Worm (Caenorhabditis elegans): ENCODE results near the gene T26H8.4.
"Not testable (repeated sequence)": the region's sequence is repeated elsewhere in the genome, so short reads cannot be mapped to it uniquely, and the experiment has no call there.

The T26H8.4 gene

DNA sequence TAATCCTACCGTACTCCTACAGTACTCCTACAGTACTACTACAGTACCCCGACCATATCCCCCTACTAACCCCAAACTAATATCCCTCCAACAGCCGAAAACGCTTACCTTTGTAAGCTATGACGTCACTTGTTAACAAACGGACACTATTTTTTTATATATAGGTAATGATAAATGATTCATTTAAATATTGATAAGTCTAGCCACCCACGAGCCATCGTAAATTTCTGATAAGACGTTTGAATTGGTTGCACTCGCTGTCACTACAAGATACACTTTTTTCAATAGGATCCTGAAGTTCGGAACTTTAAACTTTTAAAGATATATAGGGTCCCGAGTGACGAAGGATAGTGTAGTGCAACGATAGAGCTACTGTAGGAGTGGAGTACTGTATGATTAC lies 16.0 kb upstream of the T26H8.4 start, which contains the start of gene nhr-247:
Gene nhr-247, plus strand, starts transcription at position 330 of the 400 bp plus-strand sequence.
- not testable (repeated sequence) for TF ChIP-seq hnd-1 (tag; optimal IDR thresholded peaks at IDR 0.05); ceh-36 (tag; optimal IDR thresholded peaks at IDR 0.05); tbx-37 (GFP tag; conservative IDR thresholded peaks at IDR 0.05)

- TF ChIP-seq flt-1 (GFP tag; IDR thresholded peaks at IDR 0.05) (peak; percentile 51; the same call in 1 of the 2 replicates), pes-1 (GFP tag; IDR thresholded peaks at IDR 0.05) (peak; percentile 64)
These were observed 14.2 kb upstream of the T26H8.4 start for ce11 chrV:15320756-15321332.

ce11 chrV:15318638-15319037 lies 12.0 kb upstream of the T26H8.4 start, which contains the start of gene nhr-291:
Gene nhr-291 (plus strand): TSS chrV:15318961.
- TF ChIP-seq scrt-1 (GFP tag; IDR thresholded peaks at IDR 0.05): no peak
- TF ChIP-seq tbx-37 (GFP tag; conservative IDR thresholded peaks at IDR 0.05): no peak

- TF ChIP-seq ceh-36 (tag; optimal IDR thresholded peaks at IDR 0.05): no peak
- no peak for TF ChIP-seq ets-7 (tag; optimal IDR thresholded peaks at IDR 0.05)
- no peak for TF ChIP-seq ama-1 (optimal IDR thresholded peaks at IDR 0.05)
- no peak for TF ChIP-seq hnd-1 (tag; optimal IDR thresholded peaks at IDR 0.05)
These were observed 9.3 kb upstream of the T26H8.4 start, which contains the start of the genes srt-22 and nhr-246 for ce11 chrV:15315827-15316527. Gene srt-22 (minus strand): TSS chrV:15315927. Gene nhr-246 (plus strand): TSS chrV:15316477.

ce11 chrV:15313529-15313928 lies 6.9 kb upstream of the T26H8.4 start:
- TF ChIP-seq tra-4 (tag; optimal IDR thresholded peaks at IDR 0.05): no peak
- no peak for TF ChIP-seq B0310.2 (tag; optimal IDR thresholded peaks at IDR 0.05)
- no peak for TF ChIP-seq aly-1 (tag; optimal IDR thresholded peaks at IDR 0.05)
- no peak for TF ChIP-seq ama-1 (optimal IDR thresholded peaks at IDR 0.05)
- TF ChIP-seq F13C5.2 (tag; optimal IDR thresholded peaks at IDR 0.05): no peak
- TF ChIP-seq ets-7 (tag; optimal IDR thresholded peaks at IDR 0.05): no peak
- TF ChIP-seq tbx-11 (GFP tag; IDR thresholded peaks at IDR 0.05): no peak
- TF ChIP-seq hnd-1 (tag; optimal IDR thresholded peaks at IDR 0.05): no peak
- no peak for TF ChIP-seq hmbx-1 (tag; optimal IDR thresholded peaks at IDR 0.05)
- no peak for TF ChIP-seq ceh-36 (tag; optimal IDR thresholded peaks at IDR 0.05)
- no peak for TF ChIP-seq ceh-13 (GFP tag; optimal IDR thresholded peaks at IDR 0.05)
- no peak for TF ChIP-seq hmg-4 (GFP tag; optimal IDR thresholded peaks at IDR 0.05)
- TF ChIP-seq scrt-1 (GFP tag; IDR thresholded peaks at IDR 0.05): no peak
- no peak for TF ChIP-seq tbx-37 (GFP tag; conservative IDR thresholded peaks at IDR 0.05)
- TF ChIP-seq flt-1 (GFP tag; IDR thresholded peaks at IDR 0.05): no peak
- TF ChIP-seq pes-1 (GFP tag; IDR thresholded peaks at IDR 0.05): no peak

DNA sequence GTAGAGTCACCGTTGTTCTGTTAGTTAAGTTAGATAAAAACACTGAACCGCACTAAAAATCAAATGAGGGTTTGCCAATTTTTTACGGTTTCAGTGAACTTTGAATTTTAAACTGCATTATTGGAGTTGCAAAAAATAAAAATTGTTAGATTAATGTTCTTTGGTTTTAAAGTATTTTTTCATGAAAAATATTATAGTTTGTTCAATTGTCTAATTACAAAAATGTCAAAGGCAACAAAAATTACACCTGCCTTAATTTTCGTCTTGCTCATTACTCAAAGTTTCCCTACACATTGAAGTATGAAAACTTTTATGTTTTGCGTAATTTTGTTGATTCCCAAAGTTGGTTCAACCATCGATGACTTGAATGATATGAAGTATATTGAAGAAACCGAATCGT lies 4.1 kb upstream of the T26H8.4 start, which contains the start of gene irld-62:
Gene irld-62, plus strand, starts transcription at position 301 of the 400 bp plus-strand sequence.
- TF ChIP-seq tra-4 (tag; optimal IDR thresholded peaks at IDR 0.05): no peak

ce11 chrV:15309011-15309410 lies 2.4 kb upstream of the T26H8.4 start, which contains the start of gene srz-10:
Gene srz-10 (minus strand): TSS chrV:15309098.
- TF ChIP-seq B0310.2 (tag; optimal IDR thresholded peaks at IDR 0.05): no peak
- TF ChIP-seq hmg-4 (GFP tag; optimal IDR thresholded peaks at IDR 0.05): no peak
- no peak for TF ChIP-seq sea-1 (GFP tag; conservative IDR thresholded peaks at IDR 0.05)
- no peak for TF ChIP-seq tbx-11 (GFP tag; IDR thresholded peaks at IDR 0.05)
- TF ChIP-seq scrt-1 (GFP tag; IDR thresholded peaks at IDR 0.05): no peak
- no peak for TF ChIP-seq ceh-13 (GFP tag; optimal IDR thresholded peaks at IDR 0.05)
- no peak for TF ChIP-seq tbx-37 (GFP tag; conservative IDR thresholded peaks at IDR 0.05)
- no peak for TF ChIP-seq flt-1 (GFP tag; IDR thresholded peaks at IDR 0.05)
- no peak for TF ChIP-seq tra-4 (tag; optimal IDR thresholded peaks at IDR 0.05)
- no peak for TF ChIP-seq F13C5.2 (tag; optimal IDR thresholded peaks at IDR 0.05)
- no peak for TF ChIP-seq pes-1 (GFP tag; IDR thresholded peaks at IDR 0.05)

DNA sequence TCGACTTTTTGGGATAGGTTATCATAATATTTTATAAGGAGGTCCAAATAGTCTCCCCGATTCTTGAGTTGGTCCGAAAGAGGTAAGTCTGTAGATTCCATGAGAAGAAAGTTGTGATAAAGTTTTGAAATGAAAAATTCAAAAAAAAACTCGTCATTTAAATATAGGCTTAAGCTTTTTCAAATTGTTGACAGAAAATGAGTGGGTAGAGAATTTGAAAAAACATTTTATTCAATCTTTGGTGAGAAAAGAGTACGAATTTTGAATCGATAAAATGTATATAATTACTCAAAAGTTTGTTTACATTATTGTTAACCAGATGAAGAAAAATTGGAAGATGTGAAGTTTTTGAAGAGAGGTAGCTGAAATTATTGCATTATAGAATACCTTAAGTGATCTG lies 1.1 kb downstream of the T26H8.4 start, which contains the start of gene T26H8.5:
Gene T26H8.5, minus strand, starts transcription at position 101 of the 400 bp plus-strand sequence.
- TF ChIP-seq scrt-1 (GFP tag; IDR thresholded peaks at IDR 0.05) (no peak), hmbx-1 (tag; optimal IDR thresholded peaks at IDR 0.05) (no peak), tbx-11 (GFP tag; IDR thresholded peaks at IDR 0.05) (no peak), tra-4 (tag; optimal IDR thresholded peaks at IDR 0.05) (no peak), sea-1 (GFP tag; conservative IDR thresholded peaks at IDR 0.05) (no peak), ets-7 (tag; optimal IDR thresholded peaks at IDR 0.05) (no peak), hnd-1 (tag; optimal IDR thresholded peaks at IDR 0.05) (no peak), ceh-13 (GFP tag; optimal IDR thresholded peaks at IDR 0.05) (no peak), pes-1 (GFP tag; IDR thresholded peaks at IDR 0.05) (no peak), aly-1 (tag; optimal IDR thresholded peaks at IDR 0.05) (no peak), F13C5.2 (tag; optimal IDR thresholded peaks at IDR 0.05) (no peak), hmg-4 (GFP tag; optimal IDR thresholded peaks at IDR 0.05) (no peak)

- no peak for TF ChIP-seq tra-4 (tag; optimal IDR thresholded peaks at IDR 0.05)
- no peak for TF ChIP-seq tbx-11 (GFP tag; IDR thresholded peaks at IDR 0.05)
- no peak for TF ChIP-seq F13C5.2 (tag; optimal IDR thresholded peaks at IDR 0.05)
- no peak for TF ChIP-seq aly-1 (tag; optimal IDR thresholded peaks at IDR 0.05)
These were observed 3.0 kb downstream of the T26H8.4 start, which contains the start of gene srx-48 for ce11 chrV:15303625-15304024. Gene srx-48 (minus strand): TSS chrV:15303725.
